Fruit fly (Drosophila melanogaster): ENCODE results near the gene CG18081.
A peak's percentile ranks its signal among the peaks of the same experiment; 100 is the strongest.

CG18081 gene

DNA sequence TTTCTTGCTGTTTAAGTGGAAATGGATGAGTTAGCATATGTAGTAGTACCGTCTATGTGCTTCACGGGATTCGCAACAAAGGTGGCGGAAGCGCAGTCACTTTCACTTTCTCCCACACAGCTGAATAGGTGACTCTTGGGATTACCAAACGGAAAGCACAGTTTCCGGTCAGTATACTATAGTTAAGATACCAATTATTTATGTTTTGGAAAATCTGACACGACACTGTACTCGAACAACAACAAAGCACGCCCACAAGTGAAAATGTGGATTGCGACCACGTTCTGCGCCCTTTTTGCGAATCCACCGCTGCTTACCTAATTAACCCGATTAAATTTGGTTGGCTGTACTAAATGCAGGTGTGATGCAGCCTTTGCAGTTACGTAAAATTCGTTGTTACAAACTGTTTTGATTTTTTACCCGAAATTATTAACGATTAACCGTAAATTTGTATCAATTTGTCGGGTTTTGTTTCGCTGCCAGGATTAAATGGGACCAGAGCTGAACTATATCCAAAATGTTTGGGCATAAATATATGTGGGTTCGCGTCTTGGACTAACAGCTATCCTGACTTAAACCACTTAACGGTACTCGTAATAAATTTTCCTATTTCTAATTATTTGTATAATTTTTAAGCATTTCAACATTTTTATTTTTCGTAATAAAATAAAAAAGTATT is at the start of gene CG18081:
Gene CG18081, minus strand, starts transcription at position 512 of the 679 bp plus-strand sequence.
- TF ChIP-seq CG17806 (tag; optimal IDR thresholded peaks at IDR 0.05) (no peak), rn (GFP tag; IDR thresholded peaks at IDR 0.05) (no peak), D1 (tag; optimal IDR thresholded peaks at IDR 0.05) (peak; percentile 68)

DNA sequence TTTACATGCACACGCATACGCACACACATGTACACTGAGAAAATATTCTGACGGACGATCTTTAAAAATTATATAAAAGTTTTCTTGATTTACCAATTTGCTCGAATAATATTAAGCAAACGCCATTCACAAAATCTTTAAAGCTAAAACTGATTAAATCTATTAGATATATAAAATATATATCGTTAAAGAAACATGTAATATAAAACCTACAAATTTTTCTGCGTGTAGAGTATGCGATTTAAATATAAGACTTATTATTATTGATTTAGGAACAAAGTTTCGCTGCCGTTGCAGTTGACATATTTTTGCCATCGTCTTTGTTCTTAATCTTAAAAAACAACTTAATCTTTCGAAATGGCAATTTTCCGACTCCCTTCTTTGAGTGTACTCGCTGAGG is 42.3 kb upstream of the CG18081 start:
- TF ChIP-seq CG9948 (tag; optimal IDR thresholded peaks at IDR 0.05) (no peak), CG14655 (GFP tag; optimal IDR thresholded peaks at IDR 0.05) (peak; percentile 42), CG8301 (tag; optimal IDR thresholded peaks at IDR 0.05) (no peak), CG12605 (GFP tag; IDR thresholded peaks at IDR 0.05) (no peak), rn (GFP tag; IDR thresholded peaks at IDR 0.05) (no peak), CG4496 (GFP tag; IDR thresholded peaks at IDR 0.05) (no peak), CG8159 (tag; optimal IDR thresholded peaks at IDR 0.05) (peak; percentile 54), CG32121 (GFP tag; IDR thresholded peaks at IDR 0.05) (no peak), CG10348 (GFP tag; IDR thresholded peaks at IDR 0.05) (no peak)

dm6 chr3L:15856035-15856434 is 20.8 kb upstream of the CG18081 start:
- TF ChIP-seq D1 (tag; optimal IDR thresholded peaks at IDR 0.05) (no peak), CG8301 (tag; optimal IDR thresholded peaks at IDR 0.05) (no peak), Pif1A (GFP tag; optimal IDR thresholded peaks at IDR 0.05) (no peak), CG34367 (tag; optimal IDR thresholded peaks at IDR 0.05) (no peak)

- TF ChIP-seq CG17806 (tag; optimal IDR thresholded peaks at IDR 0.05): no peak
- TF ChIP-seq CG14655 (GFP tag; optimal IDR thresholded peaks at IDR 0.05): peak; percentile 18
- no peak for TF ChIP-seq fd96Ca (GFP tag; IDR thresholded peaks at IDR 0.05)
- TF ChIP-seq Snoo (tag; optimal IDR thresholded peaks at IDR 0.05): no peak
- TF ChIP-seq CG32121 (GFP tag; IDR thresholded peaks at IDR 0.05): no peak
- TF ChIP-seq CG13204 (GFP tag; optimal IDR thresholded peaks at IDR 0.05): no peak
- peak; percentile 41 for TF ChIP-seq CG8159 (tag; optimal IDR thresholded peaks at IDR 0.05)
- TF ChIP-seq Pif1A (GFP tag; optimal IDR thresholded peaks at IDR 0.05): peak; percentile 8
Observed at dm6 chr3L:15847655-15848054, 12.5 kb upstream of the CG18081 start.

dm6 chr3L:15847224-15847623 is 12.0 kb upstream of the CG18081 start:
- TF ChIP-seq CG8159 (tag; optimal IDR thresholded peaks at IDR 0.05): peak; percentile 35
- no peak for TF ChIP-seq CG14655 (GFP tag; optimal IDR thresholded peaks at IDR 0.05)
- TF ChIP-seq CG13204 (GFP tag; optimal IDR thresholded peaks at IDR 0.05): no peak
- no peak for TF ChIP-seq CG10348 (GFP tag; IDR thresholded peaks at IDR 0.05)
- no peak for TF ChIP-seq D1 (tag; optimal IDR thresholded peaks at IDR 0.05)
- no peak for TF ChIP-seq EcR (GFP tag; optimal IDR thresholded peaks at IDR 0.05)
- peak; percentile 28 for TF ChIP-seq CG9948 (tag; optimal IDR thresholded peaks at IDR 0.05)

DNA sequence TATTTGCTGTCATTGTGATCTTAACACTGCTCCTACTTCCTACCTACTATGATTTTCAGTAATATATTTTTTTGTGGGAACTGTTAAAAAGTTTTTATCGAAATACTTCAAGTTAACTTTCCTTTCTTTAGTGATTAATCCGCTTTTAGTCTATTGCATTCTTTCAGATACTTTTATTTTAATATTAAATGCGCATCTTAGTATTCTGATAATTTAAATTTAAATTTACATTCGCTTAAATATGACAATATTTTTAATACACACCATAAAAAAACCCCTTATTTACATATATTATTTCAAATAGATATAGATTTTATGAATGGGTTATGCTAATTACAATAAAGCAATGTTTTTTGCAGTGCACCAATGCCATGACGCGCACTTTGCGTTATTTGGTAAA is 9.4 kb upstream of the CG18081 start:
- TF ChIP-seq Pif1A (GFP tag; optimal IDR thresholded peaks at IDR 0.05) (no peak), Snoo (tag; optimal IDR thresholded peaks at IDR 0.05) (no peak), CG8159 (tag; optimal IDR thresholded peaks at IDR 0.05) (peak; percentile 32)

- no peak for TF ChIP-seq CG9948 (tag; optimal IDR thresholded peaks at IDR 0.05)
- no peak for TF ChIP-seq CG8159 (tag; optimal IDR thresholded peaks at IDR 0.05)
Observed at dm6 chr3L:15843962-15844361, 8.8 kb upstream of the CG18081 start, which contains the start of gene meru. Gene meru (minus strand): TSS chr3L:15844062.

dm6 chr3L:15837209-15837608 is 2.0 kb upstream of the CG18081 start, which contains the start of gene CG15715:
Gene CG15715 (minus strand): TSS chr3L:15837482.
- TF ChIP-seq D1 (tag; optimal IDR thresholded peaks at IDR 0.05) (peak; percentile 66), CG10348 (GFP tag; IDR thresholded peaks at IDR 0.05) (no peak)

DNA sequence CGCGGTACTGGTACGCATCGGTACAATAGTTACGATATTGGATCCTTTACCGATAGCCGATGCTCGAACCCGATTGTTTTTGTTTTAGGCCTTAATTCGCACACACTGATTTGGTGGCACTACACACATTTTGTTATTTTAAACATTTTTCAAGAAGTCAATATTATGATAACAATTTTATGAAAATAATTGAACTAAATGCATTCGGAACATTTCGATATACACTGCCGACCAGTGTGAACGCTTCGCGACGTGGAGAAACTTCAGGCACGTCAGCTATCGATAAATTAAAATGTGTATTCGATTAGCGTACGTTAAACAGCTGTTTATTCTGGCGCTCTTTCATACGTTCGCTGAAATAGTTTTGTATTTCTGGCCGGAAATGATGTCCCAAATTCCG is 3.0 kb downstream of the CG18081 start, which contains the start of gene CG12713:
Gene CG12713, plus strand, starts transcription at position 319 of the 400 bp plus-strand sequence.
- TF ChIP-seq rn (GFP tag; IDR thresholded peaks at IDR 0.05): no peak
- TF ChIP-seq CG13204 (GFP tag; optimal IDR thresholded peaks at IDR 0.05): no peak
- TF ChIP-seq fd96Ca (GFP tag; IDR thresholded peaks at IDR 0.05): no peak
- TF ChIP-seq D1 (tag; optimal IDR thresholded peaks at IDR 0.05): no peak
- TF ChIP-seq CG9948 (tag; optimal IDR thresholded peaks at IDR 0.05): no peak
- no peak for TF ChIP-seq CG34367 (tag; optimal IDR thresholded peaks at IDR 0.05)
- TF ChIP-seq CG14655 (GFP tag; optimal IDR thresholded peaks at IDR 0.05): no peak
- TF ChIP-seq Pif1B (GFP tag; optimal IDR thresholded peaks at IDR 0.05): no peak
- no peak for TF ChIP-seq CG32121 (GFP tag; IDR thresholded peaks at IDR 0.05)
- TF ChIP-seq CG17806 (tag; optimal IDR thresholded peaks at IDR 0.05): no peak
- TF ChIP-seq CG12605 (GFP tag; IDR thresholded peaks at IDR 0.05): no peak
- no peak for TF ChIP-seq Ets98B (GFP tag; IDR thresholded peaks at IDR 0.05)
- TF ChIP-seq EcR (GFP tag; optimal IDR thresholded peaks at IDR 0.05): no peak
- no peak for TF ChIP-seq CG15710 (tag; optimal IDR thresholded peaks at IDR 0.05)
- TF ChIP-seq gl (tag; optimal IDR thresholded peaks at IDR 0.05): no peak
- no peak for TF ChIP-seq CG8159 (tag; optimal IDR thresholded peaks at IDR 0.05)

Data from whole organism, pupa.